Worm (Caenorhabditis elegans) whole organism, L4 larva: ENCODE measurements around the gene C31H1.5.
A peak's percentile ranks its signal among the peaks of the same experiment; 100 is the strongest.

Source experiments
- F44E2.7 ChIP-seq: fragments of 200-800 bp; sonication (Bioruptor generic); IDR thresholded peaks from 2 replicates; pipeline ENCODE4 v2.1.2; 2022; ENCODE audit warnings: missing genetic modification characterization, missing compliant biosample characterization
- T20F7.1 ChIP-seq: fragments of 200-800 bp; sonication (Bioruptor generic); optimal IDR thresholded peaks from 2 replicates; lab custom pipeline; 2018; ENCODE audit warnings: mild to moderate bottlenecking, missing genetic modification characterization, missing compliant biosample characterization
- Y105C5A.15 ChIP-seq: fragments of 200-800 bp; sonication (Bioruptor generic); IDR thresholded peaks from 2 replicates; pipeline ENCODE4 v1.3.6; 2022; ENCODE audit warnings: missing genetic modification characterization, missing compliant biosample characterization
- Y48G9A.11 ChIP-seq: fragments of 200-800 bp; sonication (Bioruptor generic); IDR thresholded peaks from 2 replicates; pipeline ENCODE4 v1.3.6; 2022; ENCODE audit warnings: missing genetic modification reagents, missing genetic modification characterization, missing compliant biosample characterization
- Y5F2A.4 ChIP-seq: fragments of 200-800 bp; sonication (Bioruptor generic); optimal IDR thresholded peaks from 2 replicates; lab custom pipeline; 2018; ENCODE audit warnings: mild to moderate bottlenecking, missing genetic modification characterization, missing compliant biosample characterization
- aha-1 ChIP-seq: fragments of 150-350 bp; peaks from one replicate; lab custom pipeline; 2014; ENCODE audit warnings: missing biosample characterization, missing genetic modification characterization
- aly-2 ChIP-seq: sonication (generic microtip); optimal IDR thresholded peaks from 2 replicates; lab custom pipeline; 2018; ENCODE audit warnings: missing biosample characterization, missing genetic modification characterization
- ceh-20 ChIP-seq: fragments of 200-800 bp; sonication (Bioruptor generic); IDR thresholded peaks from 2 replicates; pipeline ENCODE4 v1.3.6; 2022; ENCODE audit warnings: missing genetic modification reagents, missing genetic modification characterization, missing compliant biosample characterization
- ceh-28 ChIP-seq: fragments of 150-350 bp; optimal IDR thresholded peaks from 2 replicates; lab custom pipeline; 2014; ENCODE audit warnings: missing biosample characterization, missing genetic modification reagents, missing genetic modification characterization
- ceh-32 ChIP-seq: sonication (generic microtip); optimal IDR thresholded peaks from 2 replicates; lab custom pipeline; 2016; ENCODE audit warnings: mild to moderate bottlenecking, missing genetic modification characterization, missing compliant biosample characterization; ENCODE audit not compliant: poor library complexity
- ceh-44 ChIP-seq: fragments of 200-800 bp; sonication (Bioruptor generic); IDR thresholded peaks from 2 replicates; pipeline ENCODE4 v1.3.6; 2022; ENCODE audit warnings: missing genetic modification reagents, missing genetic modification characterization, missing compliant biosample characterization
- ceh-62 ChIP-seq: sonication (generic microtip); optimal IDR thresholded peaks from 2 replicates; lab custom pipeline; 2017; ENCODE audit warnings: missing biosample characterization, missing genetic modification characterization
- ces-1 ChIP-seq: fragments of 150-350 bp; sonication (generic microtip); optimal IDR thresholded peaks from 4 replicates; lab custom pipeline; 2014; ENCODE audit warnings: missing biosample characterization, missing genetic modification reagents, missing genetic modification characterization
- daf-16 ChIP-seq, 3 experiments: sonication (generic microtip); optimal IDR thresholded peaks; 2 replicates each; lab custom pipeline; 2016 to 2017; ENCODE audit warnings: missing genetic modification characterization in 3 of 3, missing genetic modification reagents in 3 of 3, mild to moderate bottlenecking in 2 of 3, missing compliant biosample characterization in 2 of 3, missing biosample characterization in 1 of 3, moderate library complexity in 1 of 3
- daf-19 ChIP-seq: fragments of 200-800 bp; sonication (Bioruptor generic); conservative IDR thresholded peaks from 2 replicates; pipeline ENCODE4 v1.3.6; 2022; ENCODE audit warnings: missing genetic modification characterization, missing compliant biosample characterization
- dmd-6 ChIP-seq: fragments of 200-800 bp; sonication (Bioruptor generic); IDR thresholded peaks from 2 replicates; pipeline ENCODE4 v1.3.6; 2022; ENCODE audit warnings: missing genetic modification reagents, missing genetic modification characterization, missing compliant biosample characterization
- dmd-8 ChIP-seq: fragments of 200-800 bp; sonication (Bioruptor generic); IDR thresholded peaks from 2 replicates; pipeline ENCODE4 v1.3.6; 2022; ENCODE audit warnings: missing genetic modification characterization, missing compliant biosample characterization
- dve-1 ChIP-seq: sonication (generic microtip); optimal IDR thresholded peaks from 2 replicates; lab custom pipeline; 2017; ENCODE audit warnings: antibody characterized with exemption, mild to moderate bottlenecking, missing genetic modification characterization, missing compliant biosample characterization; ENCODE audit not compliant: insufficient read depth
- fos-1 ChIP-seq: fragments of 150-350 bp; optimal IDR thresholded peaks from 2 replicates; lab custom pipeline; 2014; ENCODE audit warnings: missing biosample characterization, missing genetic modification characterization
- hlh-30 ChIP-seq: sonication (generic microtip); optimal IDR thresholded peaks from 2 replicates; lab custom pipeline; 2017; ENCODE audit warnings: antibody characterized with exemption, mild to moderate bottlenecking, missing genetic modification characterization, missing compliant biosample characterization; ENCODE audit not compliant: insufficient read depth
- hmg-1.1 ChIP-seq: fragments of 200-800 bp; sonication (Bioruptor generic); IDR thresholded peaks from 2 replicates; pipeline ENCODE4 v1.3.6; 2022; ENCODE audit warnings: missing genetic modification reagents, missing genetic modification characterization, missing compliant biosample characterization
- lim-7 ChIP-seq: fragments of 200-800 bp; sonication (Bioruptor generic); IDR thresholded peaks from 2 replicates; pipeline ENCODE4 v1.3.6; 2022; ENCODE audit warnings: missing genetic modification characterization, missing compliant biosample characterization
- lin-13 ChIP-seq: fragments of 150-350 bp; optimal IDR thresholded peaks from 2 replicates; lab custom pipeline; 2014; ENCODE audit warnings: missing biosample characterization, missing genetic modification reagents, missing genetic modification characterization
- lir-3 ChIP-seq: sonication (generic microtip); optimal IDR thresholded peaks from 2 replicates; lab custom pipeline; 2016; ENCODE audit warnings: mild to moderate bottlenecking, missing genetic modification characterization, missing compliant biosample characterization
- madf-9 ChIP-seq: fragments of 200-800 bp; sonication (Bioruptor generic); conservative IDR thresholded peaks from 2 replicates; pipeline ENCODE4 v1.3.6; 2022; ENCODE audit warnings: missing genetic modification reagents, missing genetic modification characterization, missing compliant biosample characterization
- mdl-1 ChIP-seq, 2 experiments: fragments of 150-350 bp in 1 of 2; sonication (generic microtip) in 1 of 2; optimal IDR thresholded peaks; 2 replicates each; lab custom pipeline; 2014 to 2017; ENCODE audit warnings: missing biosample characterization in 2 of 2, missing genetic modification characterization in 2 of 2
- mep-1 ChIP-seq: fragments of 150-350 bp; sonication (generic microtip); optimal IDR thresholded peaks from 3 replicates; lab custom pipeline; 2014; ENCODE audit warnings: missing biosample characterization, missing genetic modification characterization
- nhr-10 ChIP-seq: fragments of 150-350 bp; optimal IDR thresholded peaks from 2 replicates; lab custom pipeline; 2014; ENCODE audit warnings: missing biosample characterization, missing genetic modification characterization
- nhr-11 ChIP-seq: fragments of 150-350 bp; optimal IDR thresholded peaks from 2 replicates; lab custom pipeline; 2014; ENCODE audit warnings: missing biosample characterization, missing genetic modification characterization
- nhr-237 ChIP-seq: sonication (generic microtip); optimal IDR thresholded peaks from 2 replicates; lab custom pipeline; 2017; ENCODE audit warnings: missing biosample characterization, missing genetic modification characterization
- nhr-25 ChIP-seq: sonication (generic microtip); optimal IDR thresholded peaks from 2 replicates; lab custom pipeline; 2017; ENCODE audit warnings: missing genetic modification characterization, mild to moderate bottlenecking, missing compliant biosample characterization, antibody characterized with exemption, moderate library complexity, borderline replicate concordance; ENCODE audit not compliant: insufficient read depth
- nhr-41 ChIP-seq: fragments of 200-800 bp; sonication (Bioruptor generic); IDR thresholded peaks from 2 replicates; pipeline ENCODE4 v1.3.6; 2022; ENCODE audit warnings: missing genetic modification reagents, missing genetic modification characterization, missing compliant biosample characterization
- nhr-42 ChIP-seq: fragments of 200-800 bp; sonication (Bioruptor generic); IDR thresholded peaks from 2 replicates; pipeline ENCODE4 v1.3.6; 2022; ENCODE audit warnings: missing genetic modification characterization, missing compliant biosample characterization
- nhr-48 ChIP-seq: sonication (generic microtip); optimal IDR thresholded peaks from 2 replicates; lab custom pipeline; 2016; ENCODE audit warnings: mild to moderate bottlenecking, missing genetic modification characterization, missing compliant biosample characterization
- nhr-76 ChIP-seq: fragments of 150-350 bp; optimal IDR thresholded peaks from 2 replicates; lab custom pipeline; 2014; ENCODE audit warnings: missing biosample characterization, missing genetic modification characterization
- nhr-77 ChIP-seq: fragments of 150-350 bp; optimal IDR thresholded peaks from 2 replicates; lab custom pipeline; 2014; ENCODE audit warnings: missing biosample characterization, missing genetic modification characterization
- pqm-1 ChIP-seq: sonication (generic microtip); optimal IDR thresholded peaks from 2 replicates; lab custom pipeline; 2017; ENCODE audit warnings: missing biosample characterization, missing genetic modification characterization
- snpc-1.2 ChIP-seq: fragments of 200-800 bp; sonication (Bioruptor generic); IDR thresholded peaks from 2 replicates; pipeline ENCODE4 v1.3.6; 2022; ENCODE audit warnings: missing genetic modification reagents, missing genetic modification characterization, missing compliant biosample characterization
- unc-62 ChIP-seq, 3 experiments: fragments of 150-350 bp in 1 of 3; sonication (generic microtip); optimal IDR thresholded peaks in 2 of 3; peaks in 1 of 3; 1 replicate in 1 of 3; 2 replicates in 2 of 3; lab custom pipeline; 2014 to 2017; ENCODE audit warnings: missing biosample characterization in 3 of 3, missing genetic modification characterization in 3 of 3, missing genetic modification reagents in 3 of 3, missing genotype in 1 of 3
- vab-7 ChIP-seq: fragments of 200-800 bp; sonication (Bioruptor generic); IDR thresholded peaks from 2 replicates; pipeline ENCODE4 v1.3.6; 2022; ENCODE audit warnings: missing genetic modification reagents, missing genetic modification characterization, missing compliant biosample characterization
- zip-11 ChIP-seq: fragments of 200-800 bp; sonication (Bioruptor generic); IDR thresholded peaks from 2 replicates; pipeline ENCODE4 v1.3.6; 2022; ENCODE audit warnings: missing genetic modification characterization, missing compliant biosample characterization
- zip-2 ChIP-seq: fragments of 150-350 bp; optimal IDR thresholded peaks from 2 replicates; lab custom pipeline; 2014; ENCODE audit warnings: missing biosample characterization, missing genetic modification characterization

Gene C31H1.5

ce11 chrIV:5797153-5797552, 559 bp upstream of the C31H1.5 start, which contains the start of gene C31H1.1:
C31H1.1 (plus strand) TSS chrIV:5797453.
- no peak for TF ChIP-seq ces-1 (GFP tag; lab: Kevin White, UChicago)
- TF ChIP-seq, all 104 proteins: peak for 0

- TF ChIP-seq hlh-30 (no peak), unc-62 (GFP tag; optimal IDR thresholded peaks at IDR 0.05 in 1 of 2; lab: Kevin White, UChicago) (peak in 1 of 2 experiments; percentile 91), unc-62 (tag; optimal IDR thresholded peaks at IDR 0.05; lab: Kevin White, UChicago) (no peak), Y105C5A.15 (GFP tag; lab: Robert Waterston, UW) (no peak)
Observed at ce11 chrIV:5795495-5795894, 1.1 kb downstream of the C31H1.5 start.

DNA sequence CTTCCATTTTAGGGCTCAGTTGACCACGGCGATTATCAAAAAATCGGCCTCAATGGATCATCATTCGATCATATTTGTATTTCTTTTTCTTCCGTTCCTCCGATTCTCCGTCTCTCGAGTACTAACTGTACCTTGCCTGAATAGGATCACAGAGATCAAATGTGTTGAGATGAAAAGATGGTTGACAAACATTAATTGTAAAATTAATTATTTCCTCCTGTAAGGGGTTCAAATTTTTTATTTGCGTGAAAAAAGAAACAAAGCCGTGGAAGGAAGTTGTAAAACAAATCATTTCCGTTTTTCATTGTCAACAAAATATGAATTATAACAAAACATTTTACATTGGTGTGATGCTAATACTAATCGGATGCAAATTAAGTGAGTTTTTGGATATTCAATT, 5.6 kb downstream of the C31H1.5 start, which contains the start of gene C31H1.2:
Gene C31H1.2 (plus strand): TSS at position 301 of the 400 bp plus-strand sequence.
- TF ChIP-seq ceh-20 (GFP tag; lab: Robert Waterston, UW): no peak

- TF ChIP-seq unc-62 (GFP tag; optimal IDR thresholded peaks at IDR 0.05 in 1 of 2; lab: Kevin White, UChicago): peak in 1 of 2 experiments; percentile 94
- TF ChIP-seq unc-62 (tag; optimal IDR thresholded peaks at IDR 0.05; lab: Kevin White, UChicago): no peak
- TF ChIP-seq T20F7.1 (GFP tag; lab: Kevin White, UChicago): no peak
Observed at ce11 chrIV:5783675-5784074, 12.9 kb downstream of the C31H1.5 start.

DNA sequence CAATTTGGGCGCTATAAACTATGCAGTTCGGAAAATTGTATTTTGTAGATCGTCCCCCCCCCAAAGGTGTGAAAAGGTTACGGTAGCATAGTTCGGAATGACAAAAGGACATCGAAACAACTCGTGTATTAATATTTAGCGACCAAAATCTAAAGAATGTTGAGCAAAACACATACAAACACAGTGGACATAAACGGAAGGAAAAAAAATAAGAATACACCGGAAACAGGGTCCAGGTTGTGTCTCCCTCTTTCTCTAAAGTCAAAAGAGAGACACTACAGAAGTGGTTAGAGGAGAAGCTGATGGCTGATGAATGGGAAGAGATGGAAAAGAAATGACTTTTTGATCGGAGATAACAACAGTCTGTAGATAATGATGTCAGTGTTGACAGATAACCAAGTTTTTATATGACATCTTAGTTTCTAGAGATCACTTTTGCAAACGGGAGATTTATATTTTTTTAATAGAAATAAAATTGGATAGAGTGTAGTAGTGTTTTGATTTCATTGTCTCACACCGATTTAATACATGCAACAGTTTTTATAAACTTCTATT, 16.3 kb downstream of the C31H1.5 start:
- TF ChIP-seq nhr-77 (tag; lab: Kevin White, UChicago) (no peak), nhr-41 (no peak), nhr-237 (tag; lab: Kevin White, UChicago) (no peak), nhr-25 (tag; lab: Kevin White, UChicago) (no peak), Y5F2A.4 (GFP tag; lab: Kevin White, UChicago) (no peak), dve-1 (tag; lab: Kevin White, UChicago) (peak; percentile 22), ceh-32 (no peak), dmd-8 (GFP tag; lab: Robert Waterston, UW) (no peak), fos-1 (tag; lab: Kevin White, UChicago) (no peak), hmg-1.1 (GFP tag; lab: Robert Waterston, UW) (no peak), mep-1 (tag; lab: Kevin White, UChicago) (no peak), lim-7 (no peak), zip-11 (GFP tag; lab: Robert Waterston, UW) (no peak), snpc-1.2 (GFP tag; lab: Robert Waterston, UW) (no peak), nhr-42 (GFP tag; lab: Robert Waterston, UW) (no peak), madf-9 (no peak), pqm-1 (tag; lab: Kevin White, UChicago) (peak; percentile 23), lin-13 (no peak), aly-2 (tag; lab: Kevin White, UChicago) (no peak), daf-19 (GFP tag; lab: Robert Waterston, UW) (no peak), dmd-6 (GFP tag; lab: Robert Waterston, UW) (0 out of 2 replicates have a peak, but pooled peaks have one; percentile 12), zip-2 (tag; lab: Kevin White, UChicago) (no peak), nhr-10 (no peak), nhr-48 (peak; percentile 62), nhr-11 (tag; lab: Kevin White, UChicago) (no peak), aha-1 (tag; lab: Kevin White, UChicago) (peak; percentile 92), nhr-76 (tag; lab: Kevin White, UChicago) (no peak), ceh-28 (tag; lab: Kevin White, UChicago) (no peak), F44E2.7 (GFP tag; lab: Robert Waterston, UW) (no peak), mdl-1 (tag; optimal IDR thresholded peaks at IDR 0.05; lab: Kevin White, UChicago) (peak in 1 of 2 experiments; percentile 30), ceh-62 (tag; lab: Kevin White, UChicago) (no peak), hlh-30 (peak; percentile 2), Y48G9A.11 (GFP tag; lab: Robert Waterston, UW) (no peak), ceh-44 (GFP tag; lab: Robert Waterston, UW) (no peak), lir-3 (no peak), daf-16 (GFP tag; optimal IDR thresholded peaks at IDR 0.05; lab: Kevin White, UChicago) (no peak), daf-16 (tag; optimal IDR thresholded peaks at IDR 0.05; lab: Kevin White, UChicago) (no peak), vab-7 (GFP tag; lab: Robert Waterston, UW) (no peak)
